Worm (Caenorhabditis elegans) whole organism, L3 larva: ENCODE data around the gene F17C8.7.

Experiments used
- R02D3.7 ChIP-seq: fragments of 150-350 bp; optimal IDR thresholded peaks from 2 replicates; lab custom pipeline; 2014; ENCODE audit warnings: missing biosample characterization, missing genetic modification characterization
- aly-2 ChIP-seq: fragments of 150-350 bp; optimal IDR thresholded peaks from 2 replicates; lab custom pipeline; 2014; ENCODE audit warnings: missing biosample characterization, missing genetic modification characterization
- ama-1 ChIP-seq: fragments of 150-350 bp; optimal IDR thresholded peaks from 2 replicates; lab custom pipeline; 2018
- ceh-28 ChIP-seq: fragments of 150-350 bp; optimal IDR thresholded peaks from 2 replicates; lab custom pipeline; 2014; ENCODE audit warnings: missing biosample characterization, missing genetic modification reagents, missing genetic modification characterization
- ceh-82 ChIP-seq: fragments of 150-350 bp; optimal IDR thresholded peaks from 2 replicates; lab custom pipeline; 2014; ENCODE audit warnings: missing biosample characterization, missing genetic modification characterization
- ceh-9 ChIP-seq: sonication (generic microtip); optimal IDR thresholded peaks from 2 replicates; lab custom pipeline; 2018; ENCODE audit warnings: missing biosample characterization, missing genetic modification characterization
- daf-12 ChIP-seq: fragments of 150-350 bp; optimal IDR thresholded peaks from 2 replicates; lab custom pipeline; 2014; ENCODE audit warnings: missing biosample characterization, missing genetic modification reagents, missing genetic modification characterization
- egl-27 ChIP-seq: sonication (generic microtip); optimal IDR thresholded peaks from 4 replicates; lab custom pipeline; 2017; ENCODE audit warnings: missing biosample characterization, missing genetic modification reagents, missing genetic modification characterization
- egl-5 ChIP-seq: fragments of 150-350 bp; optimal IDR thresholded peaks from 2 replicates; lab custom pipeline; 2017; ENCODE audit warnings: missing biosample characterization, missing genetic modification reagents, missing genetic modification characterization, inconsistent platforms
- elt-1 ChIP-seq: fragments of 150-350 bp; optimal IDR thresholded peaks from 2 replicates; lab custom pipeline; 2014; ENCODE audit warnings: missing biosample characterization, missing genetic modification characterization
- elt-2 ChIP-seq: sonication (generic microtip); optimal IDR thresholded peaks from 2 replicates; lab custom pipeline; 2016; ENCODE audit warnings: missing genetic modification reagents, mild to moderate bottlenecking, missing genetic modification characterization, missing compliant biosample characterization
- elt-3 ChIP-seq, 3 experiments: fragments of 150-350 bp in 1 of 3; sonication (generic microtip) in 2 of 3; optimal IDR thresholded peaks; 2 replicates in 2 of 3; 4 replicates in 1 of 3; lab custom pipeline; 2014 to 2017; ENCODE audit warnings: missing biosample characterization in 3 of 3, missing genetic modification characterization in 3 of 3
- fkh-10 ChIP-seq: sonication (generic microtip); optimal IDR thresholded peaks from 2 replicates; lab custom pipeline; 2017; ENCODE audit warnings: missing biosample characterization, missing genetic modification reagents, missing genetic modification characterization
- fkh-2 ChIP-seq: fragments of 150-350 bp; optimal IDR thresholded peaks from 2 replicates; lab custom pipeline; 2014; ENCODE audit warnings: missing biosample characterization, missing genetic modification reagents, missing genetic modification characterization
- fos-1 ChIP-seq: fragments of 150-350 bp; optimal IDR thresholded peaks from 2 replicates; lab custom pipeline; 2014; ENCODE audit warnings: missing biosample characterization, missing genetic modification characterization
- hmg-11 ChIP-seq: sonication (generic microtip); optimal IDR thresholded peaks from 2 replicates; lab custom pipeline; 2016; ENCODE audit warnings: missing genetic modification characterization, missing compliant biosample characterization
- jun-1 ChIP-seq: fragments of 150-350 bp; optimal IDR thresholded peaks from 2 replicates; lab custom pipeline; 2014; ENCODE audit warnings: missing biosample characterization, missing genetic modification reagents, missing genetic modification characterization
- lin-15B ChIP-seq: fragments of 150-350 bp; optimal IDR thresholded peaks from 2 replicates; lab custom pipeline; 2014; ENCODE audit warnings: missing biosample characterization, missing genetic modification characterization
- lin-39 ChIP-seq: fragments of 150-350 bp; optimal IDR thresholded peaks from 2 replicates; lab custom pipeline; 2018; ENCODE audit warnings: missing biosample characterization, missing genetic modification reagents, missing genetic modification characterization
- mdl-1 ChIP-seq: fragments of 150-350 bp; optimal IDR thresholded peaks from 2 replicates; lab custom pipeline; 2014; ENCODE audit warnings: missing biosample characterization, missing genetic modification characterization
- nhr-11 ChIP-seq: fragments of 150-350 bp; optimal IDR thresholded peaks from 2 replicates; lab custom pipeline; 2014; ENCODE audit warnings: missing biosample characterization, missing genetic modification characterization
- nhr-12 ChIP-seq: fragments of 150-350 bp; optimal IDR thresholded peaks from 2 replicates; lab custom pipeline; 2014; ENCODE audit warnings: missing biosample characterization, missing genetic modification characterization
- nhr-237 ChIP-seq: fragments of 150-350 bp; optimal IDR thresholded peaks from 2 replicates; lab custom pipeline; 2014; ENCODE audit warnings: missing biosample characterization, missing genetic modification characterization
- nhr-25 ChIP-seq: sonication (generic microtip); optimal IDR thresholded peaks from 2 replicates; lab custom pipeline; 2017; ENCODE audit warnings: missing biosample characterization, missing genetic modification characterization
- nhr-43 ChIP-seq: sonication (generic microtip); optimal IDR thresholded peaks from 2 replicates; lab custom pipeline; 2016; ENCODE audit warnings: mild to moderate bottlenecking, missing genetic modification characterization, missing compliant biosample characterization; ENCODE audit not compliant: poor library complexity, severe bottlenecking
- nhr-67 ChIP-seq: fragments of 150-350 bp; optimal IDR thresholded peaks from 2 replicates; lab custom pipeline; 2014; ENCODE audit warnings: missing biosample characterization, missing genetic modification characterization
- nhr-76 ChIP-seq: fragments of 150-350 bp; sonication (generic microtip); optimal IDR thresholded peaks from 5 replicates; lab custom pipeline; 2014; ENCODE audit warnings: missing biosample characterization, missing genetic modification characterization
- pha-4 ChIP-seq: fragments of 150-350 bp; optimal IDR thresholded peaks from 2 replicates; lab custom pipeline; 2014; ENCODE audit warnings: missing biosample characterization, missing genetic modification reagents, missing genetic modification characterization
- sea-2 ChIP-seq: fragments of 150-350 bp; sonication (generic microtip); optimal IDR thresholded peaks from 4 replicates; lab custom pipeline; 2014; ENCODE audit warnings: missing biosample characterization, missing genetic modification reagents, missing genetic modification characterization
- skn-1 ChIP-seq: fragments of 150-350 bp; optimal IDR thresholded peaks from 2 replicates; lab custom pipeline; 2014; ENCODE audit warnings: missing biosample characterization, missing genetic modification characterization
- unc-39 ChIP-seq: sonication (generic microtip); optimal IDR thresholded peaks from 4 replicates; lab custom pipeline; 2017; ENCODE audit warnings: missing biosample characterization, missing genetic modification characterization
- unc-62 ChIP-seq: fragments of 150-350 bp; sonication (generic microtip); optimal IDR thresholded peaks from 4 replicates; lab custom pipeline; 2014; ENCODE audit warnings: missing biosample characterization, missing genetic modification reagents, missing genetic modification characterization
- zag-1 ChIP-seq: fragments of 150-350 bp; optimal IDR thresholded peaks from 2 replicates; lab custom pipeline; 2014; ENCODE audit warnings: missing biosample characterization, missing genetic modification characterization
- ztf-4 ChIP-seq: fragments of 150-350 bp; optimal IDR thresholded peaks from 2 replicates; lab custom pipeline; 2014; ENCODE audit warnings: missing biosample characterization, missing genetic modification characterization

The F17C8.7 gene

DNA sequence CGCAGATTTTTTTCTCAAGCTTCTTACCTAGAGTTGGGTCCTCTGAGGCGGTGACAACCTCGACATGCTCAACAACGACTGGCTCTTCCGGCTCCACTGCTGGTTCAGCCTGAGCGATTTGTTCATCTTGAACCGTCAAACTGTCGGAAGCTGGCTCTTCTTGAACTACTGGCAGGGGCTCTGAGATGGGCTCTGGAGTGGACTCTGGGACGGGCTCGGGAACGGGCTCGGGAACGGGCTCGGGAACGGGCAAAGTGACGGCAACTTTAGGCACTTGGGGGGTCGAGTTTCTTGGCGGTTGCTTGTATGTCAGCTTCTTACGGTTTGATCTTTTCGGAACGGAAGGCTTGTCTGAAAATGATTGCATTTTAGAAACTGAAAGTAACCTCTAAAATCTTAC, 27.3 kb downstream of the F17C8.7 start:
- TF ChIP-seq nhr-12 = no peak
- no peak for TF ChIP-seq nhr-67 (tag; lab: Kevin White, UChicago)
- no peak for TF ChIP-seq egl-5 (tag; lab: Kevin White, UChicago)
- no peak for TF ChIP-seq unc-62 (GFP tag; lab: Kevin White, UChicago)
- TF ChIP-seq ztf-4 (tag; lab: Kevin White, UChicago) = no peak
- no peak for TF ChIP-seq fos-1 (tag; lab: Kevin White, UChicago)
- no peak for TF ChIP-seq nhr-237
- TF ChIP-seq ama-1 = no peak
- no peak for TF ChIP-seq nhr-11 (tag; lab: Kevin White, UChicago)
- no peak for TF ChIP-seq pha-4 (tag; lab: Kevin White, UChicago)
- no peak for TF ChIP-seq aly-2 (tag; lab: Kevin White, UChicago)
- TF ChIP-seq daf-12 = no peak
- no peak for TF ChIP-seq jun-1 (tag; lab: Kevin White, UChicago)
- TF ChIP-seq lin-15B (tag; lab: Kevin White, UChicago) = no peak
- TF ChIP-seq elt-2 (tag; lab: Kevin White, UChicago) = no peak
- TF ChIP-seq skn-1 = no peak
- TF ChIP-seq R02D3.7 (tag; lab: Kevin White, UChicago) = no peak
- TF ChIP-seq ceh-82 (tag; lab: Kevin White, UChicago) = no peak
- no peak for TF ChIP-seq zag-1 (tag; lab: Kevin White, UChicago)
- TF ChIP-seq, all 47 proteins: peak for 0

DNA sequence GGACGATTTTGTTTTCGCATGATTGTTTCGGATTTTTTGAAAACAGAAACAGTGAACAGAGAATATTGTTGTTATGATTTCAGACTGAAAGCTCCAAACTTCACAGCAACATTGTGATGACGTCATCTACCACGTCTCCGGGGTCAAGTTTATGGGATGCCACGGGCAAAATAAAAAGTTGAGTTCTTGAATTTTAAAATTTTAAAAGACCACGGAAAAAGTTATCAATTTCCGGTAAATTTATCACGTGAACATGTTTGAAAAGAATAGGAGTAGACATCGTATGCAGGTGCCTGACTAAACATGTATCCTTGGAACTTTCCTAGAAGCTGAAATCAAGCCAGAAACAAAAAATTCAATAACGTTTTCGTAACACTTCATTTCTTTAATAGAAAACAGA, 28.0 kb downstream of the F17C8.7 start, which contains the start of gene B0393.4:
Gene B0393.4, minus strand, starts transcription at position 101 of the 400 bp plus-strand sequence.
- no peak for TF ChIP-seq nhr-12

DNA sequence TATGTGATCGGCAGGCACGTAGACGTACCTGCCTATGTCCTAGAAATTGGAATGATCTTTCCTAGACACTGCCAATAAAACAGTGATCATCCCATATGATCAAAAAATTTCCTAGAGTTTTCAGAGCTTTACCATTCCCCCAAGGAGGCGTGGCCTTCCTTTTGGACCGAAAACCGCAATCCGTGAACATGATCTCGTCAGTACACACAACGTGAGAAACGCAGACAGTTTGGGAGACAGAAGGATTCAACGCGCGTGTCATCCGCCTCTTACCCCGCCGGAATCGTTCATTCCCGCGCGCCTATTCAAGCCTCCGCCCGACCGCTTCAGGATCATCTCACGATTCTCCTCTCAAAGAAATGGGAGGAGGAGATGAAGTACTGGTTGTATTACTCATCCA, 29.9 kb downstream of the F17C8.7 start, which contains the start of gene B0393.5:
Gene B0393.5, plus strand, starts transcription at position 301 of the 400 bp plus-strand sequence.
- TF ChIP-seq skn-1 = no peak
- no peak for TF ChIP-seq fkh-2 (tag; lab: Kevin White, UChicago)
- TF ChIP-seq mdl-1 (tag; lab: Kevin White, UChicago) = no peak
- no peak for TF ChIP-seq egl-5 (tag; lab: Kevin White, UChicago)
- no peak for TF ChIP-seq lin-39
- TF ChIP-seq nhr-25 (tag; lab: Kevin White, UChicago) = no peak
- no peak for TF ChIP-seq elt-3 (tag; optimal IDR thresholded peaks at IDR 0.05; lab: Kevin White, UChicago)
- no peak for TF ChIP-seq zag-1 (tag; lab: Kevin White, UChicago)
- TF ChIP-seq elt-2 (tag; lab: Kevin White, UChicago) = no peak
- TF ChIP-seq ceh-82 (tag; lab: Kevin White, UChicago) = no peak
- no peak for TF ChIP-seq hmg-11 (tag; lab: Kevin White, UChicago)
- no peak for TF ChIP-seq sea-2 (GFP tag; lab: Kevin White, UChicago)

DNA sequence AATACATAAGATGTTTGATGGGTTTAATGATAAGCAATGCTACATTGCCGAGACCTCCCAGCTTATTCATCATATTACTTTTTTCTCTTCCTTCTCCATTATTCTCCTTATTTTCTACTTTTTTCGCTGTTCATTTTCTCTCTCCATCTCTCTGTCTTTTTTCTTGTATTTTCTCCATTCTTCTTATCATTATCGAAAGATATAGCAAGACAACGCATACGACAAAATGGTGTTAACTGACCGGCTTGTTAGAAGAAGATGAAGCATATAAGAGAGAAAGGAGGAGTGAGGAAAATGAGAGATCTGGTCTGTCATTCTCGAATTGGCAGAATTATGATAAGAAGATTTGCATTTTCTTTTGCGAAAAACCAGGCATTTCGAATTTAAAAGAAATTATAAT, 31.3 kb downstream of the F17C8.7 start:
- no peak for TF ChIP-seq nhr-76 (tag; lab: Kevin White, UChicago)
- TF ChIP-seq egl-27 (tag; lab: Kevin White, UChicago) = no peak
- TF ChIP-seq ceh-28 (tag; lab: Kevin White, UChicago) = no peak
- TF ChIP-seq nhr-43 = no peak
- TF ChIP-seq nhr-12 = no peak
- no peak for TF ChIP-seq fkh-2 (tag; lab: Kevin White, UChicago)
- TF ChIP-seq fkh-10 = no peak
- no peak for TF ChIP-seq skn-1
- TF ChIP-seq ceh-9 = no peak
- TF ChIP-seq elt-1 (tag; lab: Kevin White, UChicago) = no peak
- no peak for TF ChIP-seq hmg-11 (tag; lab: Kevin White, UChicago)
- no peak for TF ChIP-seq pha-4 (tag; lab: Kevin White, UChicago)

DNA sequence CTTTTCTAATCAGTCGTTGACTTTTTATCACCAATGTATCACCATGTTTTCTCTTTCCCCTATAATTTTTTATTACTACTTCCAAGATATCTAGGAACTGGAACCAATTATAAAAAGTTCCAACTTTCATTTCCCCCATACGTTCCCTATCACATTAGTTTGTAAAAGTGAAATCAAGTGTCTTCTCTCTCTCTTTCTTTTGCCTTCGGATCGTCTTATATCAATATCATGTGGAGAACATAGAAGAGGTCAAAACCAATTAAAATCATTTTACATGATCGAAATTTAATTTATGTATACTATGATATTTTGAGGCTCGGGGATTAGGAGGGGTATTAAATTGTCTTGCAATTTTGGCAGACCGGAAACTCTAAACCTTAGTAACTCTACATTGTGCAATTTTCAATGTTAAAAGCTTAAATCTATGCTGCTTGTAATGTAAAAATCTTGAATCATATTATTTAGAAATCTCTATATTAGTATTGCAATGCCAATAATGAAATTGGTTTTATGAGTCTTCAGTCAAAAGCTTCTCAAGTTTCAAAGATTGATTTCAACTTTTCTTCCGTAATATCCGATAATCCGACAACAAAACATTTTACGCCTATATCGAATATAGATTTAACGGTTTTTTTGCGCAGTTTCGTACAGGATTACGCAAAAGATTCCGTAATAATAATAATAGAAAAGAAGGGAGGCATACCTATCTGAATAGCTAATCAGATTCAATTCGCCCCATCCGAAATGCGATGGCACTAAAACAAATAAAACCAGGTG, 32.5 kb downstream of the F17C8.7 start:
- TF ChIP-seq nhr-43 (no peak), unc-39 (tag; lab: Kevin White, UChicago) (no peak), mdl-1 (tag; lab: Kevin White, UChicago) (no peak)
